Worm (Caenorhabditis elegans) whole organism, L3 larva: ENCODE results near the gene twk-6.
"Not testable (repeated sequence)": the region's sequence is repeated elsewhere in the genome, so short reads cannot be mapped to it uniquely, and the experiment has no call there.

Experiments used
- ceh-82 ChIP-seq: fragments of 150-350 bp; optimal IDR thresholded peaks from 2 replicates; lab custom pipeline; 2014; ENCODE audit warnings: missing biosample characterization, missing genetic modification characterization
- daf-12 ChIP-seq: fragments of 150-350 bp; optimal IDR thresholded peaks from 2 replicates; lab custom pipeline; 2014; ENCODE audit warnings: missing biosample characterization, missing genetic modification reagents, missing genetic modification characterization
- elt-3 ChIP-seq, 3 experiments: fragments of 150-350 bp in 1 of 3; sonication (generic microtip) in 2 of 3; optimal IDR thresholded peaks; 2 replicates in 2 of 3; 4 replicates in 1 of 3; lab custom pipeline; 2014 to 2017; ENCODE audit warnings: missing biosample characterization in 3 of 3, missing genetic modification characterization in 3 of 3
- fkh-10 ChIP-seq: sonication (generic microtip); optimal IDR thresholded peaks from 2 replicates; lab custom pipeline; 2017; ENCODE audit warnings: missing biosample characterization, missing genetic modification reagents, missing genetic modification characterization
- fos-1 ChIP-seq: fragments of 150-350 bp; optimal IDR thresholded peaks from 2 replicates; lab custom pipeline; 2014; ENCODE audit warnings: missing biosample characterization, missing genetic modification characterization
- lin-15B ChIP-seq: fragments of 150-350 bp; optimal IDR thresholded peaks from 2 replicates; lab custom pipeline; 2014; ENCODE audit warnings: missing biosample characterization, missing genetic modification characterization
- lin-39 ChIP-seq: fragments of 150-350 bp; optimal IDR thresholded peaks from 2 replicates; lab custom pipeline; 2018; ENCODE audit warnings: missing biosample characterization, missing genetic modification reagents, missing genetic modification characterization
- nhr-12 ChIP-seq: fragments of 150-350 bp; optimal IDR thresholded peaks from 2 replicates; lab custom pipeline; 2014; ENCODE audit warnings: missing biosample characterization, missing genetic modification characterization
- nhr-76 ChIP-seq: fragments of 150-350 bp; sonication (generic microtip); optimal IDR thresholded peaks from 5 replicates; lab custom pipeline; 2014; ENCODE audit warnings: missing biosample characterization, missing genetic modification characterization
- skn-1 ChIP-seq: fragments of 150-350 bp; optimal IDR thresholded peaks from 2 replicates; lab custom pipeline; 2014; ENCODE audit warnings: missing biosample characterization, missing genetic modification characterization
- unc-62 ChIP-seq: fragments of 150-350 bp; sonication (generic microtip); optimal IDR thresholded peaks from 4 replicates; lab custom pipeline; 2014; ENCODE audit warnings: missing biosample characterization, missing genetic modification reagents, missing genetic modification characterization

DNA sequence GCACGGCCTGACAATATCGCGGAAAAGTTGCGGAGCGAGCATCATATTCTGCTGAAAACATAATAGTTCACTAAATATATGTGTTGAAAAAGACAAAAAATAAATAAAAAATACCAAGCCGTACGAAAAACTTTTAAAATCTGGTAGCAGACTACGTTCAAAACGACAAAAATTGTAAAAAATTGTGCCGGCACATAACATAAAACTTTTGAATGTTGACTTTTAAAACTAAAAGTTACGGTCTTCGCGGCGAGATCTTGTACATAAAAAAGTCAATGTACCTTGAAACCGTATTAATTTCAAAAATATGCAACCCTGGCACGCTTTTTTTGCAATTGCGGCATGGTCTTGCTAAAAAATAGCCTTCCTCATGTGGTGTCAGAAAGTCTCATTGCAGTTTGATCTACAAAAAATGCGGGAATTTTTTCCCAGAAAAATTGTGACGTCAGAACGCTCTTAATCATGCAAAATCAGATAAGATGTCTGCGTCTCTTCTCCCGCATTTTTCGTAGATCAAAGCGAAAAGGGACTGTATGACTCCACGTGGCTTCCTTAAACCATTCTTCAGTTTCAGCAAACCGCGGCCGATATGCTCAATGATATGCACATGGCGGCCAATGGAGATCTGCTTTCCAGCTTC lies 39.3 kb downstream of the twk-6 start, which contains the start of the genes gex-5 and C38D4.10:
- TF ChIP-seq nhr-76 (tag; lab: Kevin White, UChicago); lin-15B (tag; lab: Kevin White, UChicago); elt-3 (tag; optimal IDR thresholded peaks at IDR 0.05; lab: Kevin White, UChicago); nhr-12 (tag; lab: Kevin White, UChicago); fkh-10 (GFP tag; lab: Kevin White, UChicago); ceh-82 (tag; lab: Kevin White, UChicago); unc-62 (GFP tag; lab: Kevin White, UChicago); lin-39; daf-12 (tag; lab: Kevin White, UChicago); fos-1 (tag; lab: Kevin White, UChicago); skn-1 (tag; lab: Kevin White, UChicago): not testable (repeated sequence)
